Worm (Caenorhabditis elegans) whole organism, L2 larva: ENCODE data around the gene ctsa-4.2.

ENCODE experiments used
- C34F6.9 ChIP-seq: fragments of 150-350 bp; optimal IDR thresholded peaks from 2 replicates; lab custom pipeline; 2014; ENCODE audit warnings: missing biosample characterization, missing genetic modification characterization
- F13H6.1 ChIP-seq: sonication (generic microtip); optimal IDR thresholded peaks from 2 replicates; lab custom pipeline; 2016; ENCODE audit warnings: missing genetic modification characterization, missing compliant biosample characterization
- R02D3.7 ChIP-seq: fragments of 150-350 bp; optimal IDR thresholded peaks from 2 replicates; lab custom pipeline; 2014; ENCODE audit warnings: missing biosample characterization, missing genetic modification characterization
- Y55F3AM.14 ChIP-seq: fragments of 200-800 bp; sonication (Bioruptor generic); optimal IDR thresholded peaks from 2 replicates; lab custom pipeline; 2018; ENCODE audit warnings: mild to moderate bottlenecking, missing genetic modification characterization, missing compliant biosample characterization
- ZK546.5 ChIP-seq: sonication (generic microtip); optimal IDR thresholded peaks from 2 replicates; lab custom pipeline; 2017; ENCODE audit warnings: missing biosample characterization, missing genetic modification characterization
- ama-1 ChIP-seq: fragments of 150-350 bp; optimal IDR thresholded peaks from 2 replicates; lab custom pipeline; 2018; ENCODE audit warnings: inconsistent platforms
- blmp-1 ChIP-seq: sonication (generic microtip); optimal IDR thresholded peaks from 2 replicates; lab custom pipeline; 2017; ENCODE audit warnings: missing genetic modification characterization, mild to moderate bottlenecking, missing compliant biosample characterization, antibody characterized with exemption, moderate library complexity; ENCODE audit not compliant: insufficient read depth
- ceh-16 ChIP-seq: fragments of 150-350 bp; optimal IDR thresholded peaks from 2 replicates; lab custom pipeline; 2014; ENCODE audit warnings: missing biosample characterization, missing genetic modification characterization
- ceh-82 ChIP-seq: fragments of 150-350 bp; optimal IDR thresholded peaks from 2 replicates; lab custom pipeline; 2014; ENCODE audit warnings: missing biosample characterization, missing genetic modification characterization
- crh-2 ChIP-seq: sonication (generic microtip); optimal IDR thresholded peaks from 2 replicates; lab custom pipeline; 2017; ENCODE audit warnings: missing biosample characterization, missing genetic modification characterization
- egl-27 ChIP-seq: sonication (generic microtip); optimal IDR thresholded peaks from 3 replicates; lab custom pipeline; 2017; ENCODE audit warnings: missing biosample characterization, missing genetic modification reagents, missing genetic modification characterization
- elt-3 ChIP-seq: sonication (generic microtip); optimal IDR thresholded peaks from 2 replicates; lab custom pipeline; 2017; ENCODE audit warnings: missing biosample characterization, missing genetic modification characterization
- fos-1 ChIP-seq: fragments of 150-350 bp; optimal IDR thresholded peaks from 2 replicates; lab custom pipeline; 2014; ENCODE audit warnings: missing biosample characterization, missing genetic modification characterization
- gmeb-1 ChIP-seq: fragments of 150-350 bp; optimal IDR thresholded peaks from 2 replicates; lab custom pipeline; 2014; ENCODE audit warnings: missing biosample characterization, missing genetic modification characterization
- lin-11 ChIP-seq: fragments of 150-350 bp; sonication (generic microtip); optimal IDR thresholded peaks from 2 replicates; lab custom pipeline; 2014; ENCODE audit warnings: missing biosample characterization, missing genetic modification characterization, inconsistent platforms, mixed read lengths
- lin-13 ChIP-seq: fragments of 150-350 bp; optimal IDR thresholded peaks from 2 replicates; lab custom pipeline; 2014; ENCODE audit warnings: missing biosample characterization, missing genetic modification reagents, missing genetic modification characterization
- lsy-2 ChIP-seq, 2 experiments: fragments of 150-350 bp in 1 of 2; sonication (generic microtip) in 1 of 2; optimal IDR thresholded peaks; 2 replicates each; lab custom pipeline; 2014 to 2017; ENCODE audit warnings: missing biosample characterization in 2 of 2, missing genetic modification characterization in 2 of 2
- mab-5 ChIP-seq: fragments of 150-350 bp; optimal IDR thresholded peaks from 2 replicates; lab custom pipeline; 2014; ENCODE audit warnings: missing biosample characterization, missing genetic modification characterization
- mdl-1 ChIP-seq, 2 experiments: fragments of 150-350 bp in 1 of 2; sonication (generic microtip) in 1 of 2; optimal IDR thresholded peaks; 2 replicates each; lab custom pipeline; 2017; ENCODE audit warnings: missing biosample characterization in 2 of 2, missing genetic modification characterization in 2 of 2
- nhr-10 ChIP-seq: sonication (generic microtip); optimal IDR thresholded peaks from 2 replicates; lab custom pipeline; 2017; ENCODE audit warnings: missing biosample characterization, missing genetic modification characterization
- nhr-11 ChIP-seq: fragments of 150-350 bp; optimal IDR thresholded peaks from 2 replicates; lab custom pipeline; 2014; ENCODE audit warnings: missing biosample characterization, missing genetic modification characterization
- nhr-129 ChIP-seq: fragments of 150-350 bp; optimal IDR thresholded peaks from 2 replicates; lab custom pipeline; 2014; ENCODE audit warnings: missing biosample characterization, missing genetic modification characterization
- nhr-21 ChIP-seq: fragments of 150-350 bp; optimal IDR thresholded peaks from 2 replicates; lab custom pipeline; 2014; ENCODE audit warnings: missing biosample characterization, missing genetic modification characterization
- nhr-25 ChIP-seq: fragments of 150-350 bp; sonication (generic microtip); optimal IDR thresholded peaks from 3 replicates; lab custom pipeline; 2014; ENCODE audit warnings: missing biosample characterization, missing genetic modification characterization
- peb-1 ChIP-seq: fragments of 150-350 bp; optimal IDR thresholded peaks from 2 replicates; lab custom pipeline; 2014; ENCODE audit warnings: missing biosample characterization, missing genetic modification characterization
- sem-4 ChIP-seq: fragments of 150-350 bp; optimal IDR thresholded peaks from 2 replicates; lab custom pipeline; 2014; ENCODE audit warnings: missing biosample characterization, missing genetic modification reagents, missing genetic modification characterization
- sma-3 ChIP-seq: sonication (generic microtip); optimal IDR thresholded peaks from 2 replicates; lab custom pipeline; 2016; ENCODE audit warnings: missing genetic modification reagents, missing genetic modification characterization, missing compliant biosample characterization
- sma-9 ChIP-seq, 2 experiments: fragments of 150-350 bp in 1 of 2; sonication (generic microtip) in 1 of 2; optimal IDR thresholded peaks; 2 replicates each; lab custom pipeline; 2014 to 2016; ENCODE audit warnings: missing genetic modification characterization in 2 of 2, mild to moderate bottlenecking in 1 of 2, missing biosample characterization in 1 of 2, missing compliant biosample characterization in 1 of 2, missing genetic modification reagents in 1 of 2, moderate library complexity in 1 of 2
- snpc-4 ChIP-seq: fragments of 150-350 bp; optimal IDR thresholded peaks from 2 replicates; lab custom pipeline; 2014; ENCODE audit warnings: missing biosample characterization, missing genetic modification characterization
- unc-39 ChIP-seq: fragments of 150-350 bp; optimal IDR thresholded peaks from 2 replicates; lab custom pipeline; 2014; ENCODE audit warnings: missing biosample characterization, missing genetic modification characterization
- unc-55 ChIP-seq: fragments of 150-350 bp; sonication (generic microtip); optimal IDR thresholded peaks from 3 replicates; lab custom pipeline; 2014; ENCODE audit warnings: missing biosample characterization, missing genetic modification reagents, missing genetic modification characterization
- zag-1 ChIP-seq: fragments of 150-350 bp; optimal IDR thresholded peaks from 2 replicates; lab custom pipeline; 2014; ENCODE audit warnings: missing biosample characterization, missing genetic modification characterization
- ztf-1 ChIP-seq: fragments of 200-800 bp; sonication (Bioruptor generic); conservative IDR thresholded peaks from 2 replicates; pipeline ENCODE4 v1.3.6; 2022; ENCODE audit warnings: missing genetic modification characterization, missing compliant biosample characterization
- ztf-11 ChIP-seq: sonication (generic microtip); optimal IDR thresholded peaks from 2 replicates; lab custom pipeline; 2017; ENCODE audit warnings: missing biosample characterization, missing genetic modification characterization
- ztf-4 ChIP-seq: fragments of 150-350 bp; optimal IDR thresholded peaks from 2 replicates; lab custom pipeline; 2014; ENCODE audit warnings: missing biosample characterization, missing genetic modification characterization

The ctsa-4.2 gene

DNA sequence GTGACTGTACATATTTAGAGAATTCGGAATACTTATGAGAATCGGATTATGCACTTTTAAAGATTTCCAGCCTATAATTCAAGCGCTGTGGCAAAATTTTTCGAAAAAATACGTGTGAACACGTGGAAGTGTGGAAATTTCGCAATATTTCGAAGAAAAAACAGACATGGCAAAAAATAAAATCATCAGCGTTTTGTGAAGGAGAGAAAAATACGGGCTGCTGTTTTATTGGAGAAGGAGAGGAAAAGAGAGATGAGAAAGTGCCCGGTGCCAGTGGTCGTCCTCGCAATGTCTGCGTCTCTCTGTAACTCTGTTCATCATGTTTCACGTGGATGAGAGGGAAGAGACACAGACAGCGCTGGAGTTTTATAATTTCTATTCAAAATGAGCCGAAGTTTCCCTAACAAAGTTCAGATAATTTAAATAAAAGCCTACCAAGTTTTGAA lies 6.3 kb upstream of the ctsa-4.2 start (continued):
- TF ChIP-seq F13H6.1 (tag; lab: Kevin White, UChicago) (peak; percentile 73), unc-55 (GFP tag; lab: Kevin White, UChicago) (peak; percentile 86), blmp-1 (tag; lab: Kevin White, UChicago) (peak; percentile 54)

- TF ChIP-seq gmeb-1 (tag; lab: Kevin White, UChicago): no peak
- no peak for TF ChIP-seq ztf-11
Observed at ce11 chrIII:6606641-6607040, 5.7 kb upstream of the ctsa-4.2 start.

DNA sequence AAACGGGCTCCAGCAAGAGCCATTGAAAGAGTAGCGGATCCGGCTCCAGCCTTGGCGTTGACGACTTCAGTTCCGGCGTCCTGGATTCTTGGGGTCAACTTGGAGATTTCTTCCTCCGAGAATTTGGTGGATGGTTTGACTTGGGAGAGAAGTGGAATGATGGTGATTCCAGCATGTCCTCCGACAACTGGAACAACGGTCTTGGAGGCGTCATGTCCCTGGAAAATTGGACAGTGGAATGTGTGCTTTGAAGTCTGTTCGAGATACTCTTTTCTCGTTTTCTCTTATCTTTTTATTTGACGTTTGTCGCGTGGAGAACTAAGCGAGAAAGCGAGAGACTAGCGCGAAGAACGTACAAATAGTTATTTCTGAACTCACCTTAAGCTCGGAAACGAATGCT lies 5.3 kb upstream of the ctsa-4.2 start:
- TF ChIP-seq gmeb-1 (tag; lab: Kevin White, UChicago) (no peak), R02D3.7 (tag; lab: Kevin White, UChicago) (no peak)

ce11 chrIII:6607646-6608045 lies 4.7 kb upstream of the ctsa-4.2 start:
- TF ChIP-seq ztf-1 (GFP tag; lab: Robert Waterston, UW) (no peak), peb-1 (tag; lab: Kevin White, UChicago) (no peak), nhr-11 (tag; lab: Kevin White, UChicago) (no peak), egl-27 (no peak), Y55F3AM.14 (GFP tag; lab: Kevin White, UChicago) (no peak), nhr-129 (tag; lab: Kevin White, UChicago) (no peak)

ce11 chrIII:6608101-6608672 lies 4.1 kb upstream of the ctsa-4.2 start, which contains the start of the genes mdh-2 and F20H11.4:
mdh-2 (minus strand) TSS chrIII:6608106.
F20H11.4 (plus strand) TSS chrIII:6608622.
- TF ChIP-seq lsy-2 (tag; optimal IDR thresholded peaks at IDR 0.05; lab: Kevin White, UChicago): peak; percentile 55 to 90
- peak; percentile 87 for TF ChIP-seq crh-2
- TF ChIP-seq zag-1 (tag; lab: Kevin White, UChicago): no peak
- peak; percentile 95 for TF ChIP-seq unc-55 (GFP tag; lab: Kevin White, UChicago)
- peak; percentile 67 for TF ChIP-seq ama-1 (lab: Kevin White, UChicago)
- TF ChIP-seq fos-1 (tag; lab: Kevin White, UChicago): peak; percentile 54
- peak; percentile 77 for TF ChIP-seq sma-3 (GFP tag; lab: Kevin White, UChicago)
- peak; percentile 65 for TF ChIP-seq snpc-4 (tag; lab: Kevin White, UChicago)
- TF ChIP-seq gmeb-1 (tag; lab: Kevin White, UChicago): peak; percentile 95
- TF ChIP-seq mdl-1 (tag; optimal IDR thresholded peaks at IDR 0.05; lab: Kevin White, UChicago): peak in 1 of 2 experiments; percentile 15
- no peak for TF ChIP-seq nhr-10 (tag; lab: Kevin White, UChicago)
- TF ChIP-seq lin-11 (tag; lab: Kevin White, UChicago): peak; percentile 83
- TF ChIP-seq elt-3 (tag; lab: Kevin White, UChicago): no peak
- peak; percentile 85 for TF ChIP-seq sma-9 (GFP tag; optimal IDR thresholded peaks at IDR 0.05; lab: Kevin White, UChicago)
- no peak for TF ChIP-seq sma-9 (tag; optimal IDR thresholded peaks at IDR 0.05; lab: Kevin White, UChicago)
- peak; percentile 81 for TF ChIP-seq nhr-129 (tag; lab: Kevin White, UChicago)
- peak; percentile 45 for TF ChIP-seq ZK546.5 (tag; lab: Kevin White, UChicago)
- TF ChIP-seq F13H6.1 (tag; lab: Kevin White, UChicago): peak; percentile 66
- TF ChIP-seq nhr-21 (tag; lab: Kevin White, UChicago): peak; percentile 67
- TF ChIP-seq ceh-16: no peak
- TF ChIP-seq C34F6.9 (tag; lab: Kevin White, UChicago): peak; percentile 91
- peak; percentile 70 for TF ChIP-seq nhr-25 (tag; lab: Kevin White, UChicago)
- TF ChIP-seq R02D3.7 (tag; lab: Kevin White, UChicago): no peak
- TF ChIP-seq sem-4 (tag; lab: Kevin White, UChicago): peak; percentile 49
- peak; percentile 5 for TF ChIP-seq ceh-82 (tag; lab: Kevin White, UChicago)
- peak; percentile 21 for TF ChIP-seq mab-5 (tag; lab: Kevin White, UChicago)
- TF ChIP-seq ztf-4: peak; percentile 24
- TF ChIP-seq lin-13: peak; percentile 88
- no peak for TF ChIP-seq unc-39 (tag; lab: Kevin White, UChicago)
